Worm (Caenorhabditis elegans) whole organism, early embryonic: ENCODE measurements around the gene droe-4.

Experiments
- B0310.2 ChIP-seq: sonication (generic microtip); optimal IDR thresholded peaks from 2 replicates; lab custom pipeline; 2016; ENCODE audit warnings: mild to moderate bottlenecking, missing genetic modification characterization, missing compliant biosample characterization
- F13C5.2 ChIP-seq: sonication (generic microtip); optimal IDR thresholded peaks from 2 replicates; lab custom pipeline; 2017; ENCODE audit warnings: mild to moderate bottlenecking, missing genetic modification characterization, inconsistent platforms, missing compliant biosample characterization
- ceh-36 ChIP-seq: sonication (generic microtip); optimal IDR thresholded peaks from 2 replicates; lab custom pipeline; 2016; ENCODE audit warnings: missing genetic modification characterization, inconsistent platforms, missing compliant biosample characterization
- ets-7 ChIP-seq: sonication (generic microtip); optimal IDR thresholded peaks from 2 replicates; lab custom pipeline; 2016; ENCODE audit warnings: missing genotype, missing genetic modification characterization, missing compliant biosample characterization
- flt-1 ChIP-seq: fragments of 200-800 bp; sonication (Bioruptor generic); IDR thresholded peaks from 2 replicates; pipeline ENCODE4 v1.3.6; 2022; ENCODE audit warnings: missing genetic modification characterization, missing compliant biosample characterization

DNA sequence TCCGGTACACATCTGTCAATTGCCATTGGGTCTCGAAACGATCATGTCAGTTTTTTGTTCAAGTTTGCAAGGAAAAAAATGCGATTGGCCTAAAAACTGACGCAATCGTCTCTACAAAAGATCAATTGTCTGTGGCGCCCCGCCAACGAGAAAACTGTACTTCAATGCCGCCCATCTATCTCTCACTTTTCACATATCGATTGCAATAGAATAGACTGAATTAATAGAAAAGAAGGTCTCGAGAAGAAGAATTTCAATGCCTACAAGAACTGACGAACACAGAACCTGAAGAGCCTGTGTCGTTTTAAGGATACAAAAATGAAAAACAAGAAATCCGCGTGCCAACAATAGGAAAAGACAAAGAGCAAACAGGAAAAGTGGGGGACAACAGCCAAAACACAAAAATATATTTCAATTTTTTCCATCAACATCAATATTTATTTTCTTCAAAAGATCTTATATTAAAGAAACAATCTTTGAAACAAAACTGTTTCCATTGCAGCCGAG is 15.9 kb downstream of the droe-4 start:
- TF ChIP-seq B0310.2 (tag; lab: Kevin White, UChicago) (no peak), ets-7 (tag; lab: Kevin White, UChicago) (no peak), flt-1 (GFP tag; lab: Robert Waterston, UW) (no peak), ceh-36 (tag; lab: Kevin White, UChicago) (no peak), F13C5.2 (tag; lab: Kevin White, UChicago) (no peak)
